Fruit fly (Drosophila melanogaster): ENCODE data around the gene mei-218.

DNA sequence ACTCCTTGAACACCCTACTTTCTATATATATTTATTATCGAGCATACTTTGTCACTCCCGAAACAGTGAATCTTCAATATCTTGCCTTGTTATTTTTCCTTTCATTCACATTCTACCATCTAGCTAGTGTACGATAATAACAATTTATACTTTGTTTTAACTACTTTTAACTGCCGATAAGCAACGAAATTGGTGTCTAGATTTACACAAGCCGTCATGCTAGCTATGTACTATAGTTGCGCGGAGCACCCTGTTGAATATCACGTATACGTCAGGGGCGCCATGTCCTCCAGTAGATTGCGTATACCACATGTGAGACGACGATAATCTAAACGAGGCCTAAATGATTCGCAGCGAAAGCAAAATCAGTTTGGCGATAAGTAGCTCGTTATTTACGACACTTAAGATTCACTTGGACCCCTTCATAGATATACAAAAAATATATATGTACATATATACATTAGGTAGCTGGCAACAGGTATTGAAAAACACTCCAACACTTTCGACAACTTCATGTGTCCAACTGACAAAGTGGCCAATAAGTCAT lies 48.8 kb downstream of the mei-218 start:
- no peak for TF ChIP-seq sv (GFP tag; optimal IDR thresholded peaks at IDR 0.05)
- no peak for TF ChIP-seq Dfd (GFP tag; optimal IDR thresholded peaks at IDR 0.05)
- TF ChIP-seq psq (GFP tag; optimal IDR thresholded peaks at IDR 0.05), result no peak
- TF ChIP-seq h (GFP tag; optimal IDR thresholded peaks at IDR 0.05), result no peak
- no peak for TF ChIP-seq OdsH (GFP tag; optimal IDR thresholded peaks at IDR 0.05)
- no peak for TF ChIP-seq lola (GFP tag; optimal IDR thresholded peaks at IDR 0.05)
- TF ChIP-seq pan (optimal IDR thresholded peaks at IDR 0.05), result no peak
- no peak for TF ChIP-seq tai (GFP tag; optimal IDR thresholded peaks at IDR 0.05)
- no peak for TF ChIP-seq Abd-B (GFP tag; optimal IDR thresholded peaks at IDR 0.05)
- no peak for TF ChIP-seq N (GFP tag; optimal IDR thresholded peaks at IDR 0.05)
- TF ChIP-seq CG32264 (GFP tag; optimal IDR thresholded peaks at IDR 0.05), result no peak
